Worm (Caenorhabditis elegans): ENCODE data around the gene kars-1.

ce11 chrII:7106313-7106712 lies 34.1 kb upstream of the kars-1 start:
- no peak for TF ChIP-seq klf-2 (GFP tag; conservative IDR thresholded peaks at IDR 0.05)
- TF ChIP-seq ztf-29 (GFP tag; IDR thresholded peaks at IDR 0.05), result no peak
- TF ChIP-seq tab-1 (GFP tag; IDR thresholded peaks at IDR 0.05), result no peak
